Fruit fly (Drosophila melanogaster): ENCODE measurements around the gene CG43850.

DNA sequence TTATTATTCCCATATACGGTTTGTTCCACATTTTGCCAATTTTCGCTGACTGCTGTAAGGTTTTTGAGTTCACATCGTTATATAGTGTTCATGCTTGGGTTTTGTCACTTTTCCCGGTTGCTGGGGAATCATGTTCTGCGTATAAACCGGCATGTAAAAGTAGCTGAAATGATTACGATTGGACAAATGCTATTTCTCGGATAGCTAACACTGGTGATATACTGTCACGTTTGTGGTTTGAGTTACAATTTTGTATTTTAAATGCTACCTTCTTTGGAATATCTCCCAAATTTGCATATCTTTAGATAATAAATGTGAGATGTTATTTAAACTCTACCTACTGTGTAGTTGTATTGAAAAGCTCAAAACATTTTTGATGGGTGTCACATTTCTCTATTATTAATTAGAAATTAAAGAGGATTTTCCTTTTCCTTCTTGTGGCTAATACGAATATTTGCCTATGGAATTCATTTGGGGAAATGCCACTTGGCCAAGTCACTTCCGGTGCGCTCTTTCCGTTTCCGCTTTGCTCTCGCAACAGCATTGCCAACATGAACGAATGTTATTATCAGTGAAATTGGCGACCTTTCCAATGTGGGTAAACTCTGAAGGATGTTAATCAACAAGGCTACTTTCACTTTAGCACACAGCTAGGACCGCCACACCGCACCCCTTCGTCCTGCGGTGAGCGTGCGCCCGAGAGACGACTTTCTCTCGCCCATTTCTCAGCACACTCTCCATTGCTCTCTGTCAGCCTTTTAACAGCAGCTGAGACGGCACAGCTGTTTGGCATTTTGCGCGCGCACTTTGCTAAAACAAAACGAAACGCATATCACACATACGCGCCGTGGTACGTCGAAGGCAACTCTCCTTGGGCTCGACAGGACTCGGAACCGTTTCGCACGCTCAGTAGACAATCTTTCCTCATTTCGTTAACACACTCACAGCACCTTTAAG, at the start of gene CG43850, which contains the start of the genes CG16956 and CG42784:
- TF ChIP-seq pan (optimal IDR thresholded peaks at IDR 0.05) (no peak), psq (optimal IDR thresholded peaks at IDR 0.05) (no peak), EcR (GFP tag; optimal IDR thresholded peaks at IDR 0.05) (no peak), CG8478 (optimal IDR thresholded peaks at IDR 0.05) (no peak), usp (GFP tag; optimal IDR thresholded peaks at IDR 0.05) (no peak), Dll (optimal IDR thresholded peaks at IDR 0.05) (no peak)

All from whole organism.